Fruit fly (Drosophila melanogaster) whole organism, prepupa: ENCODE results near the gene CG33687.

ENCODE experiments used
- Blimp-1 ChIP-seq: fragments of 200-800 bp; sonication (Bioruptor generic); optimal IDR thresholded peaks from 3 replicates; lab custom pipeline; 2017; ENCODE audit warnings: missing biosample characterization, missing genetic modification characterization, mild to moderate bottlenecking, moderate library complexity, missing genetic modification reagents
- CG10631 ChIP-seq: fragments of 200-800 bp; sonication (Bioruptor generic); optimal IDR thresholded peaks from 2 replicates; lab custom pipeline; 2016; ENCODE audit warnings: missing biosample characterization, missing genetic modification characterization
- CG10669 ChIP-seq: fragments of 200-800 bp; sonication (Bioruptor generic); optimal IDR thresholded peaks from 3 replicates; lab custom pipeline; 2018; ENCODE audit warnings: missing biosample characterization, mild to moderate bottlenecking, missing genetic modification characterization, moderate library complexity
- CG11294 ChIP-seq: fragments of 200-800 bp; sonication (Bioruptor generic); IDR thresholded peaks from 2 replicates; pipeline ENCODE4 v1.3.6; 2022; ENCODE audit warnings: missing biosample characterization, missing genetic modification characterization
- CG11902 ChIP-seq: fragments of 200-800 bp; sonication (Bioruptor generic); optimal IDR thresholded peaks from 3 replicates; lab custom pipeline; 2016; ENCODE audit warnings: missing biosample characterization, missing genetic modification characterization
- CG3032 ChIP-seq: fragments of 200-800 bp; optimal IDR thresholded peaks from 2 replicates; lab custom pipeline; 2019; ENCODE audit warnings: missing biosample characterization, mild to moderate bottlenecking, missing genetic modification characterization, moderate library complexity
- CG31627 ChIP-seq: fragments of 200-800 bp; sonication (Bioruptor generic); optimal IDR thresholded peaks from 3 replicates; lab custom pipeline; 2016; ENCODE audit warnings: missing biosample characterization, missing genetic modification characterization
- CG32006 ChIP-seq: fragments of 200-800 bp; sonication (Bioruptor generic); optimal IDR thresholded peaks from 3 replicates; lab custom pipeline; 2017; ENCODE audit warnings: missing biosample characterization, mild to moderate bottlenecking, missing genetic modification characterization
- CG34406 ChIP-seq: fragments of 200-800 bp; sonication (Bioruptor generic); optimal IDR thresholded peaks from 3 replicates; lab custom pipeline; 2016; ENCODE audit warnings: missing biosample characterization, missing genetic modification characterization
- CG4318 ChIP-seq: fragments of 200-800 bp; sonication (Bioruptor generic); optimal IDR thresholded peaks from 3 replicates; lab custom pipeline; 2017; ENCODE audit warnings: missing biosample characterization, mild to moderate bottlenecking, missing genetic modification characterization
- CG6163 ChIP-seq: fragments of 200-800 bp; sonication (Bioruptor generic); IDR thresholded peaks from 3 replicates; pipeline ENCODE4 v1.3.6; 2022; ENCODE audit warnings: missing biosample characterization, missing genetic modification characterization
- CG6276 ChIP-seq: fragments of 200-800 bp; sonication (Bioruptor generic); optimal IDR thresholded peaks from 2 replicates; lab custom pipeline; 2017; ENCODE audit warnings: missing biosample characterization, mild to moderate bottlenecking, missing genetic modification characterization
- CG6792 ChIP-seq: fragments of 200-800 bp; sonication (Bioruptor generic); optimal IDR thresholded peaks from 3 replicates; lab custom pipeline; 2016; ENCODE audit warnings: missing biosample characterization, missing genetic modification characterization
- CG6808 ChIP-seq: fragments of 200-800 bp; sonication (Bioruptor generic); optimal IDR thresholded peaks from 3 replicates; lab custom pipeline; 2017; ENCODE audit warnings: missing biosample characterization, missing genetic modification characterization, mild to moderate bottlenecking, moderate library complexity, missing genetic modification reagents
- CG6854 ChIP-seq: fragments of 200-800 bp; sonication (Bioruptor generic); optimal IDR thresholded peaks from 2 replicates; lab custom pipeline; 2017; ENCODE audit warnings: missing biosample characterization, mild to moderate bottlenecking, missing genetic modification characterization
- CG7368 ChIP-seq: fragments of 200-800 bp; sonication (Bioruptor generic); optimal IDR thresholded peaks from 3 replicates; lab custom pipeline; 2016; ENCODE audit warnings: missing biosample characterization, missing genetic modification characterization
- CG8119 ChIP-seq: fragments of 200-800 bp; sonication (Bioruptor generic); IDR thresholded peaks from 3 replicates; pipeline ENCODE4 v1.3.6; 2022; ENCODE audit warnings: missing biosample characterization, missing genetic modification characterization
- CG8319 ChIP-seq: fragments of 200-800 bp; sonication (Bioruptor generic); optimal IDR thresholded peaks from 3 replicates; lab custom pipeline; 2016; ENCODE audit warnings: missing biosample characterization, missing genetic modification characterization
- CG8632 ChIP-seq: fragments of 200-800 bp; sonication (Bioruptor generic); optimal IDR thresholded peaks from 3 replicates; lab custom pipeline; 2016; ENCODE audit warnings: missing biosample characterization, missing genetic modification characterization
- Eip75B ChIP-seq: fragments of 200-800 bp; sonication (Bioruptor generic); optimal IDR thresholded peaks from 3 replicates; lab custom pipeline; 2016; ENCODE audit warnings: missing biosample characterization, missing genetic modification characterization
- Eip78C ChIP-seq: fragments of 200-800 bp; sonication (Bioruptor generic); peaks from one replicate; lab custom pipeline; 2016; ENCODE audit warnings: missing biosample characterization, missing genetic modification characterization
- Eip93F ChIP-seq: fragments of 200-800 bp; sonication (Bioruptor generic); optimal IDR thresholded peaks from 2 replicates; lab custom pipeline; 2016; ENCODE audit warnings: missing biosample characterization, mild to moderate bottlenecking, missing genetic modification characterization
- Ets21C ChIP-seq: fragments of 200-800 bp; sonication (Bioruptor generic); optimal IDR thresholded peaks from 3 replicates; lab custom pipeline; 2016; ENCODE audit warnings: missing biosample characterization, missing genetic modification characterization
- Ets96B ChIP-seq: fragments of 200-800 bp; optimal IDR thresholded peaks from 2 replicates; lab custom pipeline; 2019; ENCODE audit warnings: missing biosample characterization, mild to moderate bottlenecking, missing genetic modification characterization, moderate library complexity
- Gug ChIP-seq: fragments of 200-800 bp; sonication (Bioruptor generic); IDR thresholded peaks from 2 replicates; pipeline ENCODE4 v1.3.6; 2022; ENCODE audit warnings: missing biosample characterization, missing genetic modification characterization
- Hr4 ChIP-seq: fragments of 200-800 bp; sonication (Bioruptor generic); optimal IDR thresholded peaks from 3 replicates; lab custom pipeline; 2016; ENCODE audit warnings: missing biosample characterization, missing genetic modification characterization
- Lpt ChIP-seq: fragments of 200-800 bp; sonication (Bioruptor generic); optimal IDR thresholded peaks from 3 replicates; lab custom pipeline; 2016; ENCODE audit warnings: missing biosample characterization, missing genetic modification characterization
- Met ChIP-seq: fragments of 200-800 bp; sonication (Bioruptor generic); optimal IDR thresholded peaks from 3 replicates; lab custom pipeline; 2016; ENCODE audit warnings: missing biosample characterization, missing genetic modification characterization
- OdsH ChIP-seq: fragments of 200-800 bp; sonication (Bioruptor generic); optimal IDR thresholded peaks from 3 replicates; lab custom pipeline; 2016; ENCODE audit warnings: missing biosample characterization, missing genetic modification characterization
- Sox102F ChIP-seq: fragments of 200-800 bp; sonication (Bioruptor generic); optimal IDR thresholded peaks from 2 replicates; lab custom pipeline; 2016; ENCODE audit warnings: missing biosample characterization, mild to moderate bottlenecking, missing genetic modification characterization
- Sox15 ChIP-seq: fragments of 200-800 bp; sonication (Bioruptor generic); optimal IDR thresholded peaks from 3 replicates; lab custom pipeline; 2016; ENCODE audit warnings: missing biosample characterization, missing genetic modification characterization
- achi ChIP-seq: fragments of 200-800 bp; sonication (Bioruptor generic); optimal IDR thresholded peaks from 3 replicates; lab custom pipeline; 2016; ENCODE audit warnings: missing biosample characterization, missing genetic modification characterization
- acj6 ChIP-seq: fragments of 200-800 bp; sonication (Bioruptor generic); optimal IDR thresholded peaks from 3 replicates; lab custom pipeline; 2016; ENCODE audit warnings: missing biosample characterization, missing genetic modification characterization
- cyc ChIP-seq: fragments of 200-800 bp; sonication (Bioruptor generic); optimal IDR thresholded peaks from 3 replicates; lab custom pipeline; 2016; ENCODE audit warnings: missing biosample characterization, missing genetic modification characterization
- dac ChIP-seq: fragments of 200-800 bp; sonication (Bioruptor generic); optimal IDR thresholded peaks from 2 replicates; lab custom pipeline; 2017; ENCODE audit warnings: missing biosample characterization, mild to moderate bottlenecking, missing genetic modification characterization
- dsx ChIP-seq: fragments of 200-800 bp; optimal IDR thresholded peaks from 3 replicates; lab custom pipeline; 2019; ENCODE audit warnings: missing biosample characterization, mild to moderate bottlenecking, missing genetic modification characterization, moderate library complexity; ENCODE audit not compliant: poor library complexity, severe bottlenecking
- eg ChIP-seq: fragments of 200-800 bp; sonication (Bioruptor generic); IDR thresholded peaks from 3 replicates; pipeline ENCODE4 v1.3.6; 2022; ENCODE audit warnings: missing biosample characterization, missing genetic modification characterization
- esn ChIP-seq: fragments of 200-800 bp; sonication (Bioruptor generic); optimal IDR thresholded peaks from 2 replicates; lab custom pipeline; 2016; ENCODE audit warnings: missing biosample characterization, mild to moderate bottlenecking, missing genetic modification characterization, moderate library complexity
- fd59A ChIP-seq: fragments of 200-800 bp; sonication (Bioruptor generic); optimal IDR thresholded peaks from 2 replicates; lab custom pipeline; 2017; ENCODE audit warnings: missing biosample characterization, mild to moderate bottlenecking, missing genetic modification characterization, missing genetic modification reagents
- fd85E ChIP-seq: fragments of 200-800 bp; sonication (Bioruptor generic); optimal IDR thresholded peaks from 3 replicates; lab custom pipeline; 2016; ENCODE audit warnings: missing biosample characterization, missing genetic modification characterization
- fkh ChIP-seq: fragments of 200-800 bp; sonication (Bioruptor generic); optimal IDR thresholded peaks from 3 replicates; lab custom pipeline; 2017; ENCODE audit warnings: missing biosample characterization, mild to moderate bottlenecking, missing genetic modification characterization, moderate library complexity
- lz ChIP-seq: fragments of 200-800 bp; sonication (Bioruptor generic); optimal IDR thresholded peaks from 3 replicates; lab custom pipeline; 2016; ENCODE audit warnings: missing biosample characterization, missing genetic modification characterization
- net ChIP-seq: fragments of 200-800 bp; sonication (Bioruptor generic); optimal IDR thresholded peaks from 3 replicates; lab custom pipeline; 2016; ENCODE audit warnings: missing biosample characterization, missing genetic modification characterization
- pdm3 ChIP-seq: fragments of 200-800 bp; sonication (Bioruptor generic); optimal IDR thresholded peaks from 3 replicates; lab custom pipeline; 2016; ENCODE audit warnings: missing biosample characterization, missing genetic modification characterization
- salr ChIP-seq, 2 experiments: fragments of 200-800 bp; sonication (Bioruptor generic); optimal IDR thresholded peaks; 3 replicates each; lab custom pipeline; 2016 to 2018; ENCODE audit warnings: missing biosample characterization in 2 of 2, missing genetic modification characterization in 2 of 2, mild to moderate bottlenecking in 1 of 2
- ss ChIP-seq, 2 experiments: fragments of 200-800 bp; sonication (Bioruptor generic); optimal IDR thresholded peaks; 2 replicates in 1 of 2; 3 replicates in 1 of 2; lab custom pipeline; 2017 to 2018; ENCODE audit warnings: mild to moderate bottlenecking in 2 of 2, missing biosample characterization in 2 of 2, missing genetic modification characterization in 2 of 2, moderate library complexity in 1 of 2
- svp ChIP-seq: fragments of 200-800 bp; sonication (Bioruptor generic); peaks from one replicate; lab custom pipeline; 2016; ENCODE audit warnings: missing biosample characterization, missing genetic modification characterization
- topi ChIP-seq: fragments of 200-800 bp; sonication (Bioruptor generic); optimal IDR thresholded peaks from 3 replicates; lab custom pipeline; 2016; ENCODE audit warnings: missing biosample characterization, missing genetic modification characterization
- vri ChIP-seq: fragments of 200-800 bp; sonication (Bioruptor generic); optimal IDR thresholded peaks from 3 replicates; lab custom pipeline; 2016; ENCODE audit warnings: missing biosample characterization, mild to moderate bottlenecking, missing genetic modification characterization

CG33687 gene

DNA sequence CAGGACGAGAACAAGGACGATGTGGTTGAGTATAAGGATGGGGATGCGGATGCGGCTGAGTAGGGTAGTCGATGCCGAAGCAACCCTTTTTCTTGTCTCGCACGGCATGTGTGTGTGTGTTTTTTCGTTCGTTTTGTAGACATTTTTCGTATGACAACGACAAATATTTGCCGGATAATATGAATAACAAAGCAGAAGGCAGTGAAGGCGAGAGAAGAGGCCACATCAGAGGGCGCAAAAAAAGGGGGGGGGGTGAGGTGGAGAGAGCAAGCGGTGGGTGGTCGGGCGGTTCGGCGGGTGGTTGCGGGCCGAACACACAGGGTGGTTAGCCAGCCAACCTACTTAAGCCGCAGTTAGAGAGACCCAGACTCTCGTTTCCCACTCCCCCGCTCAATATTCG lies 25.3 kb upstream of the CG33687 start:
- peak; percentile 18 for TF ChIP-seq fkh
- no peak for TF ChIP-seq CG8119 (GFP tag; lab: Robert Waterston, UW)
- no peak for TF ChIP-seq Eip78C (GFP tag; lab: Kevin White, UChicago)
- no peak for TF ChIP-seq CG6792 (GFP tag; lab: Kevin White, UChicago)
- TF ChIP-seq CG34406 (GFP tag; lab: Kevin White, UChicago), result no peak
- TF ChIP-seq fd85E (GFP tag; lab: Kevin White, UChicago), result no peak
- no peak for TF ChIP-seq CG11294 (GFP tag; lab: Robert Waterston, UW)

DNA sequence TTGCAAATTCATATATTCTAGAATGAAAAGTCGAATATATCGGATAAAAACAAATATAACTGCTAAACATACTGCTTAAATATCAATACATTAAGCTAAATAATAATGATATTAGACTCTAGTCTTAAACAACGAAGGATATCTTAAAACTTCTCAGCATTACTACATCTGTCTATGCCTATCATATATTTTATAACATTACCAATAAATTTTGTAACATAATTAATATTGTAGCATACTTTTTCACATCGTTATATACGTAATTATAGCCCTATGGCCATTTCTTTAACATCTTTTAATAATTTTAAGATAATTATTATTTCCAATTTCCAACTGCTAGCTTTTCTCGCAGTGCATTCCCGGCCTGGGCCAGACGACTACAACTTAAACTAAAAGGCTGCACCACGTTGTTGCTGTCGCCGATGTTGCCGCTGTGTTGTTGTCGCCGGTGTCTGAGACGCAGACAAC lies 24.8 kb upstream of the CG33687 start:
- TF ChIP-seq CG4318 (GFP tag; lab: Kevin White, UChicago), result peak; percentile 49
- peak; percentile 75 for TF ChIP-seq acj6
- peak; percentile 45 for TF ChIP-seq Hr4
- TF ChIP-seq dac, result no peak
- peak; percentile 77 for TF ChIP-seq CG8632 (GFP tag; lab: Kevin White, UChicago)
- TF ChIP-seq dsx, result peak; percentile 71
- peak; percentile 41 for TF ChIP-seq CG8319 (GFP tag; lab: Kevin White, UChicago)
- peak; percentile 55 for TF ChIP-seq lz (GFP tag; lab: Kevin White, UChicago)
- peak; percentile 61 for TF ChIP-seq Sox102F (GFP tag; lab: Kevin White, UChicago)
- TF ChIP-seq topi (GFP tag; lab: Kevin White, UChicago), result peak; percentile 44
- no peak for TF ChIP-seq Ets21C
- TF ChIP-seq salr (GFP tag; optimal IDR thresholded peaks at IDR 0.05; lab: Kevin White, UChicago), result peak in 1 of 2 experiments; percentile 74
- TF ChIP-seq CG10669 (GFP tag; lab: Kevin White, UChicago), result peak; percentile 69
- peak; percentile 75 for TF ChIP-seq OdsH (GFP tag; lab: Kevin White, UChicago)
- peak; percentile 76 for TF ChIP-seq fd59A (GFP tag; lab: Kevin White, UChicago)
- TF ChIP-seq CG6854 (GFP tag; lab: Kevin White, UChicago), result no peak
- peak; percentile 80 for TF ChIP-seq svp (GFP tag; lab: Kevin White, UChicago)
- TF ChIP-seq ss (GFP tag; optimal IDR thresholded peaks at IDR 0.05; lab: Kevin White, UChicago), result peak; percentile 80 to 82
- TF ChIP-seq achi (GFP tag; lab: Kevin White, UChicago), result peak; percentile 73
- TF ChIP-seq CG32006 (GFP tag; lab: Kevin White, UChicago), result peak; percentile 77
- peak; percentile 33 for TF ChIP-seq CG31627 (GFP tag; lab: Kevin White, UChicago)
- peak; percentile 27 for TF ChIP-seq cyc (GFP tag; lab: Kevin White, UChicago)
- TF ChIP-seq CG6808 (GFP tag; lab: Kevin White, UChicago), result peak; percentile 84
- TF ChIP-seq Gug (GFP tag; lab: Robert Waterston, UW), result no peak
- no peak for TF ChIP-seq eg (GFP tag; lab: Robert Waterston, UW)
- TF ChIP-seq Met (GFP tag; lab: Kevin White, UChicago), result peak; percentile 61
- peak; percentile 59 for TF ChIP-seq CG8119 (GFP tag; lab: Robert Waterston, UW)
- TF ChIP-seq CG11902 (GFP tag; lab: Kevin White, UChicago), result peak; percentile 10
- TF ChIP-seq CG11294 (GFP tag; lab: Robert Waterston, UW), result no peak
- TF ChIP-seq Eip75B, result peak; percentile 59
- TF ChIP-seq vri (GFP tag; lab: Kevin White, UChicago), result peak; percentile 40
- peak; percentile 83 for TF ChIP-seq CG10631
- TF ChIP-seq CG6276 (GFP tag; lab: Kevin White, UChicago), result peak; percentile 34
- TF ChIP-seq Eip78C (GFP tag; lab: Kevin White, UChicago), result peak; percentile 96
- peak; percentile 66 for TF ChIP-seq pdm3
- peak; percentile 80 for TF ChIP-seq esn (GFP tag; lab: Kevin White, UChicago)
- no peak for TF ChIP-seq Eip93F (GFP tag; lab: Kevin White, UChicago)
- TF ChIP-seq CG34406 (GFP tag; lab: Kevin White, UChicago), result peak; percentile 78
- TF ChIP-seq fd85E (GFP tag; lab: Kevin White, UChicago), result no peak
- no peak for TF ChIP-seq Lpt (GFP tag; lab: Kevin White, UChicago)
- TF ChIP-seq Sox15 (GFP tag; lab: Kevin White, UChicago), result peak; percentile 66
- TF ChIP-seq CG6163 (GFP tag; lab: Robert Waterston, UW), result peak; percentile 74
- peak; percentile 71 for TF ChIP-seq net (GFP tag; lab: Kevin White, UChicago)
- TF ChIP-seq CG3032, result peak; percentile 81
- TF ChIP-seq Blimp-1 (GFP tag; lab: Kevin White, UChicago), result peak; percentile 30
- peak; percentile 86 for TF ChIP-seq Ets96B
- peak; percentile 4 for TF ChIP-seq CG7368 (GFP tag; lab: Kevin White, UChicago)
